Fruit fly (Drosophila melanogaster) whole organism, embryonic: Measurements from ENCODE around the gene CG13258.

Source experiments
- ATbp ChIP-seq: fragments of 200-800 bp; sonication (Bioruptor generic); optimal IDR thresholded peaks from 2 replicates; lab custom pipeline; 2017; ENCODE audit warnings: missing biosample characterization, mild to moderate bottlenecking, missing genetic modification characterization, missing genetic modification reagents
- Atf6 ChIP-seq: fragments of 200-800 bp; sonication (Bioruptor generic); IDR thresholded peaks from 2 replicates; pipeline ENCODE4 v1.3.6; 2022; ENCODE audit warnings: missing biosample characterization, missing genetic modification characterization
- BEAF-32 ChIP-seq: fragments of 200-800 bp; sonication (Bioruptor generic); optimal IDR thresholded peaks from 3 replicates; lab custom pipeline; 2017; ENCODE audit warnings: missing biosample characterization, missing genetic modification characterization, mild to moderate bottlenecking, moderate library complexity, missing genetic modification reagents
- Bdp1 ChIP-seq: fragments of 200-800 bp; sonication (Bioruptor generic); optimal IDR thresholded peaks from 3 replicates; lab custom pipeline; 2016; ENCODE audit warnings: missing biosample characterization, missing genetic modification characterization
- CG12659 ChIP-seq: fragments of 200-800 bp; sonication (Bioruptor generic); optimal IDR thresholded peaks from 3 replicates; lab custom pipeline; 2017; ENCODE audit warnings: mild to moderate bottlenecking, missing biosample characterization, missing genetic modification reagents, missing genetic modification characterization
- CG13287 ChIP-seq: fragments of 200-800 bp; sonication (Bioruptor generic); IDR thresholded peaks from 2 replicates; pipeline ENCODE4 v1.3.6; 2022; ENCODE audit warnings: missing biosample characterization, missing genetic modification characterization; ENCODE audit not compliant: partially characterized antibody
- CG15514 ChIP-seq: fragments of 200-800 bp; sonication (Bioruptor generic); optimal IDR thresholded peaks from 3 replicates; lab custom pipeline; 2017; ENCODE audit warnings: missing biosample characterization, missing genetic modification characterization, mild to moderate bottlenecking, moderate library complexity, missing genetic modification reagents
- CG17612 ChIP-seq: fragments of 200-800 bp; sonication (Bioruptor generic); IDR thresholded peaks from 2 replicates; pipeline ENCODE4 v1.3.6; 2022; ENCODE audit warnings: missing biosample characterization, missing genetic modification characterization
- CG4404 ChIP-seq: fragments of 200-800 bp; sonication (Bioruptor generic); IDR thresholded peaks from 2 replicates; pipeline ENCODE4 v1.3.6; 2022; ENCODE audit warnings: missing biosample characterization, missing genetic modification characterization
- CG6813 ChIP-seq: fragments of 200-800 bp; sonication (Bioruptor generic); optimal IDR thresholded peaks from 2 replicates; lab custom pipeline; 2017; ENCODE audit warnings: missing biosample characterization, missing genetic modification characterization, mild to moderate bottlenecking, moderate library complexity, missing genetic modification reagents
- CG7839 ChIP-seq: fragments of 200-800 bp; sonication (Bioruptor generic); optimal IDR thresholded peaks from 3 replicates; lab custom pipeline; 2018; ENCODE audit warnings: missing biosample characterization, mild to moderate bottlenecking, missing genetic modification characterization, moderate library complexity
- CG8359 ChIP-seq: fragments of 200-800 bp; sonication (Bioruptor generic); optimal IDR thresholded peaks from 2 replicates; lab custom pipeline; 2017; ENCODE audit warnings: missing biosample characterization, mild to moderate bottlenecking, missing genetic modification characterization, borderline replicate concordance
- CG8924 ChIP-seq: fragments of 200-800 bp; optimal IDR thresholded peaks from 3 replicates; lab custom pipeline; 2019; ENCODE audit warnings: missing biosample characterization, mild to moderate bottlenecking, missing genetic modification characterization, moderate library complexity
- CG9797 ChIP-seq: fragments of 200-800 bp; sonication (Bioruptor generic); optimal IDR thresholded peaks from 3 replicates; lab custom pipeline; 2018; ENCODE audit warnings: missing biosample characterization, mild to moderate bottlenecking, missing genetic modification characterization
- CG9876 ChIP-seq: fragments of 200-800 bp; sonication (Bioruptor generic); optimal IDR thresholded peaks from 2 replicates; lab custom pipeline; 2016; ENCODE audit warnings: missing biosample characterization, missing genetic modification characterization
- Dref ChIP-seq: fragments of 200-800 bp; sonication (Bioruptor generic); IDR thresholded peaks from 2 replicates; pipeline ENCODE4 v1.3.6; 2022; ENCODE audit warnings: missing biosample characterization, missing genetic modification characterization
- Hey ChIP-seq: fragments of 200-800 bp; sonication (Bioruptor generic); optimal IDR thresholded peaks from 3 replicates; lab custom pipeline; 2018; ENCODE audit warnings: missing biosample characterization, mild to moderate bottlenecking, missing genetic modification characterization
- HmgD ChIP-seq: fragments of 200-800 bp; sonication (Bioruptor generic); optimal IDR thresholded peaks from 3 replicates; lab custom pipeline; 2016; ENCODE audit warnings: missing biosample characterization, missing genetic modification characterization
- MTF-1 ChIP-seq: fragments of 200-800 bp; sonication (Bioruptor generic); optimal IDR thresholded peaks from 2 replicates; lab custom pipeline; 2018; ENCODE audit warnings: missing biosample characterization, mild to moderate bottlenecking, missing genetic modification characterization, borderline replicate concordance
- Med ChIP-seq: fragments of 200-800 bp; sonication (Bioruptor generic); peaks from one replicate; lab custom pipeline; 2016; ENCODE audit warnings: missing biosample characterization, missing genetic modification characterization, mild to moderate bottlenecking, inconsistent platforms, moderate library complexity
- Mrtf ChIP-seq: fragments of 200-800 bp; sonication (Bioruptor generic); IDR thresholded peaks from 3 replicates; pipeline ENCODE4 v1.3.6; 2022; ENCODE audit warnings: missing biosample characterization, missing genetic modification characterization
- NC2β ChIP-seq: fragments of 200-800 bp; sonication (Bioruptor generic); optimal IDR thresholded peaks from 2 replicates; lab custom pipeline; 2016; ENCODE audit warnings: missing biosample characterization, missing genetic modification characterization
- NFAT ChIP-seq: fragments of 200-800 bp; sonication (Bioruptor generic); IDR thresholded peaks from 2 replicates; pipeline ENCODE4 v1.3.6; 2022; ENCODE audit warnings: missing biosample characterization, missing genetic modification characterization
- Nf-YA ChIP-seq: fragments of 200-800 bp; sonication (Bioruptor generic); IDR thresholded peaks from 2 replicates; pipeline ENCODE4 v1.3.6; 2022; ENCODE audit warnings: missing biosample characterization, missing genetic modification characterization
- Pdp1 ChIP-seq, 2 experiments: fragments of 200-800 bp; sonication (Bioruptor generic); optimal IDR thresholded peaks; 3 replicates each; lab custom pipeline; 2016; ENCODE audit warnings: missing biosample characterization in 2 of 2, missing genetic modification characterization in 2 of 2, mild to moderate bottlenecking in 1 of 2, moderate library complexity in 1 of 2
- Ravus ChIP-seq: fragments of 200-800 bp; sonication (Bioruptor generic); IDR thresholded peaks from 2 replicates; pipeline ENCODE4 v1.3.6; 2022; ENCODE audit warnings: missing biosample characterization, missing genetic modification characterization
- Sox100B ChIP-seq: fragments of 200-800 bp; sonication (Bioruptor generic); optimal IDR thresholded peaks from 3 replicates; lab custom pipeline; 2018; ENCODE audit warnings: missing biosample characterization, mild to moderate bottlenecking, missing genetic modification characterization
- Xrp1 ChIP-seq: fragments of 200-800 bp; sonication (Bioruptor generic); IDR thresholded peaks from 2 replicates; pipeline ENCODE4 v1.3.6; 2022; ENCODE audit warnings: missing biosample characterization, missing genetic modification characterization
- caup ChIP-seq: fragments of 200-800 bp; sonication (Bioruptor generic); optimal IDR thresholded peaks from 3 replicates; lab custom pipeline; 2017; ENCODE audit warnings: missing biosample characterization, mild to moderate bottlenecking, missing genetic modification characterization, moderate library complexity; ENCODE audit not compliant: severe bottlenecking
- cg ChIP-seq: fragments of 200-800 bp; sonication (Bioruptor generic); optimal IDR thresholded peaks from 3 replicates; lab custom pipeline; 2019; ENCODE audit warnings: missing biosample characterization, mild to moderate bottlenecking, missing genetic modification characterization, moderate library complexity
- chif ChIP-seq, 2 experiments: fragments of 200-800 bp; sonication (Bioruptor generic); optimal IDR thresholded peaks; 3 replicates each; lab custom pipeline; 2016; ENCODE audit warnings: missing biosample characterization in 2 of 2, missing genetic modification characterization in 2 of 2
- ems ChIP-seq: fragments of 200-800 bp; sonication (Bioruptor generic); optimal IDR thresholded peaks from 3 replicates; lab custom pipeline; 2016; ENCODE audit warnings: missing biosample characterization, missing genetic modification characterization
- fu2 ChIP-seq: fragments of 200-800 bp; sonication (Bioruptor generic); optimal IDR thresholded peaks from 2 replicates; lab custom pipeline; 2016; ENCODE audit warnings: missing biosample characterization, missing genetic modification characterization
- gro ChIP-seq: fragments of 200-800 bp; sonication (Bioruptor generic); optimal IDR thresholded peaks from 2 replicates; lab custom pipeline; 2016; ENCODE audit warnings: missing biosample characterization, missing genetic modification characterization
- insv ChIP-seq, 2 experiments: fragments of 200-800 bp; sonication (Bioruptor generic); optimal IDR thresholded peaks; 3 replicates each; lab custom pipeline; 2016 to 2018; ENCODE audit warnings: missing biosample characterization in 2 of 2, missing genetic modification characterization in 2 of 2
- jigr1 ChIP-seq: fragments of 200-800 bp; sonication (Bioruptor generic); IDR thresholded peaks from 3 replicates; pipeline ENCODE4 v1.3.6; 2022; ENCODE audit warnings: missing biosample characterization, missing genetic modification characterization
- org-1 ChIP-seq: fragments of 200-800 bp; sonication (Bioruptor generic); optimal IDR thresholded peaks from 2 replicates; lab custom pipeline; 2017; ENCODE audit warnings: missing biosample characterization, missing genetic modification characterization
- pan ChIP-seq, 4 experiments: fragments of >200 bp in 3 of 4; fragments of 200-800 bp in 1 of 4; sonication (Bioruptor generic) in 1 of 4; optimal IDR thresholded peaks in 3 of 4; IDR thresholded peaks in 1 of 4; 2 replicates each; pipeline versions ENCODE4 v1.3.6 to Lab custom; 2017 to 2022; ENCODE audit warnings: missing biosample characterization in 2 of 4, missing genetic modification characterization in 2 of 4, mixed read lengths in 1 of 4
- pfk ChIP-seq: fragments of 200-800 bp; sonication (Bioruptor generic); optimal IDR thresholded peaks from 2 replicates; lab custom pipeline; 2018; ENCODE audit warnings: missing biosample characterization, mild to moderate bottlenecking, missing genetic modification characterization, moderate library complexity
- pho ChIP-seq: fragments of 200-800 bp; sonication (Bioruptor generic); optimal IDR thresholded peaks from 2 replicates; lab custom pipeline; 2016; ENCODE audit warnings: missing biosample characterization, missing genetic modification characterization
- psq ChIP-seq: fragments of 200-800 bp; sonication (Bioruptor generic); optimal IDR thresholded peaks from 2 replicates; lab custom pipeline; 2017; ENCODE audit warnings: missing biosample characterization, missing genetic modification characterization
- run ChIP-seq: fragments of 200-800 bp; sonication (Bioruptor generic); optimal IDR thresholded peaks from 3 replicates; lab custom pipeline; 2018; ENCODE audit warnings: missing biosample characterization, mild to moderate bottlenecking, missing genetic modification characterization
- scrt ChIP-seq: fragments of 200-800 bp; sonication (Bioruptor generic); optimal IDR thresholded peaks from 2 replicates; lab custom pipeline; 2018; ENCODE audit warnings: missing biosample characterization, mild to moderate bottlenecking, missing genetic modification characterization, moderate library complexity
- sqz ChIP-seq: fragments of 200-800 bp; sonication (Bioruptor generic); optimal IDR thresholded peaks from 3 replicates; lab custom pipeline; 2018; ENCODE audit warnings: missing biosample characterization, mild to moderate bottlenecking, missing genetic modification characterization
- tll ChIP-seq, 2 experiments: fragments of 200-800 bp in 1 of 2; fragments of >200 bp in 1 of 2; sonication (Bioruptor generic) in 1 of 2; optimal IDR thresholded peaks; 2 replicates each; lab custom pipeline; 2017 to 2019; ENCODE audit warnings: missing biosample characterization in 2 of 2, missing genetic modification characterization in 2 of 2, mild to moderate bottlenecking in 1 of 2, moderate library complexity in 1 of 2
- toy ChIP-seq: fragments of 200-800 bp; sonication (Bioruptor generic); IDR thresholded peaks from 2 replicates; pipeline ENCODE4 v1.3.6; 2022; ENCODE audit warnings: missing biosample characterization, missing genetic modification characterization
- yki ChIP-seq: fragments of >200 bp; optimal IDR thresholded peaks from 3 replicates; lab custom pipeline; 2018
- zen ChIP-seq: fragments of 200-800 bp; sonication (Bioruptor generic); optimal IDR thresholded peaks from 3 replicates; lab custom pipeline; 2018; ENCODE audit warnings: missing biosample characterization, mild to moderate bottlenecking, missing genetic modification characterization, moderate library complexity
- zfh1 ChIP-seq: fragments of 200-800 bp; sonication (Bioruptor generic); IDR thresholded peaks from 3 replicates; pipeline ENCODE4 v1.3.6; 2022; ENCODE audit warnings: missing biosample characterization, missing genetic modification characterization

Gene CG13258

DNA sequence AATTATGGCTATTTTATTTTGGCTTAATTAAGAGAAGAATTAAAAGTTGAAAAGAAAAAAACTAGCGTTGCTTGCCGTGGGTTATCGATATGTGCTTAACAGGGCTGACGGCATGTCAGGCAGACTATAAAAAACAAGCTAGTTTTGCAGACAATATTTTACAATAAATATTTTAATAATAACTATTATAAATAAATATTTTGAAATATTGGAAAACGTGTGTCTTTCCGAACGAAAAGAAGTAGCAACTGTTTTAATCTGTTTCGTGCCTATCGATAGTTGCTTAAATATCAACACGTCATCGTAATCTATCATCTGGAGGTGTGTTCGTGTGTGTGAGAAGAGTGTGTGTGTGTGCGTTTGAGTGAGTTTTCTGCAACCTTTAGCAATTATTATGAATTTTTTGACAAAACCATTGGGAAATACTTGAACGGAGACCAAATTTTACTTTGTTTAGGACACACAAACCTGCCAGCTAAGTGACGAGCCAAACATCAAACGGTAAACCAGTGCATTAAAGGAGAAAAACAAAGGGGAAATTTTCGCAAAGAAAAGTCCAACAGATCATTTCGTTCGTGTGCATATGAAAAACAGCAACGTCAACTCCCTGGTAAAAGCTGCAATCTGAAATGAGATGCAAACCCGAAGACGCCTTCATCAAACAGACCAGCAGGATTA is 14.3 kb upstream of the CG13258 start, which contains the start of the genes CG5861 and Syx5 (continued):
- peak; percentile 51 for TF ChIP-seq caup (GFP tag; lab: Kevin White, UChicago)
- TF ChIP-seq CG13287, result peak; percentile 96
- TF ChIP-seq Dref, result peak; percentile 75
- TF ChIP-seq run (tag; lab: Kevin White, UChicago), result no peak
- peak; percentile 47 for TF ChIP-seq CG9797 (GFP tag; lab: Kevin White, UChicago)
- TF ChIP-seq CG8924 (tag; lab: Kevin White, UChicago), result peak; percentile 79
- TF ChIP-seq Pdp1 (GFP tag; optimal IDR thresholded peaks at IDR 0.05; lab: Kevin White, UChicago), result peak in 1 of 2 experiments; percentile 42
- TF ChIP-seq insv (GFP tag; optimal IDR thresholded peaks at IDR 0.05; lab: Kevin White, UChicago), result peak in 1 of 2 experiments; percentile 43
- peak; percentile 55 for TF ChIP-seq NFAT
- TF ChIP-seq sqz (GFP tag; lab: Kevin White, UChicago), result peak; percentile 88
- TF ChIP-seq CG6813 (GFP tag; lab: Kevin White, UChicago), result no peak
- no peak for TF ChIP-seq CG9876 (GFP tag; lab: Kevin White, UChicago)
- no peak for TF ChIP-seq jigr1 (GFP tag; lab: Robert Waterston, UW)
- TF ChIP-seq yki (lab: Kevin White, UChicago), result no peak
- TF ChIP-seq psq (GFP tag; lab: Kevin White, UChicago), result no peak
- no peak for TF ChIP-seq tll (GFP tag; optimal IDR thresholded peaks at IDR 0.05; lab: Kevin White, UChicago)
- TF ChIP-seq CG4404 (GFP tag; lab: Robert Waterston, UW), result 0 out of 2 replicates have a peak, but pooled peaks have one; percentile 25
- TF ChIP-seq Xrp1 (GFP tag; lab: Robert Waterston, UW), result peak; percentile 66
- no peak for TF ChIP-seq Mrtf (GFP tag; lab: Robert Waterston, UW)
- no peak for TF ChIP-seq Ravus (GFP tag; lab: Robert Waterston, UW)
- peak; percentile 73 for TF ChIP-seq zen (tag; lab: Kevin White, UChicago)
- TF ChIP-seq ems, result no peak
- peak; percentile 53 for TF ChIP-seq Sox100B (GFP tag; lab: Kevin White, UChicago)
- TF ChIP-seq scrt (GFP tag; lab: Kevin White, UChicago), result peak; percentile 62
- peak; percentile 48 for TF ChIP-seq Med (GFP tag; lab: Kevin White, UChicago)
- TF ChIP-seq gro (GFP tag; lab: Kevin White, UChicago), result no peak
- TF ChIP-seq pan (optimal IDR thresholded peaks at IDR 0.05; lab: Kevin White, UChicago), result no peak
- peak in 1 of 2 experiments; percentile 50 for TF ChIP-seq pan (GFP tag; optimal IDR thresholded peaks at IDR 0.05 in 1 of 2, IDR thresholded peaks at IDR 0.05 in 1 of 2)
- no peak for TF ChIP-seq CG7839 (tag; lab: Kevin White, UChicago)
- TF ChIP-seq cg (GFP tag; lab: Kevin White, UChicago), result peak; percentile 93
- TF ChIP-seq Nf-YA (GFP tag; lab: Robert Waterston, UW), result no peak
- no peak for TF ChIP-seq pho (GFP tag; lab: Kevin White, UChicago)
- peak; percentile 67; the same call in 1 of the 3 replicates for TF ChIP-seq zfh1 (GFP tag; lab: Robert Waterston, UW)
- TF ChIP-seq Atf6 (GFP tag; lab: Robert Waterston, UW), result peak; percentile 54
- TF ChIP-seq chif (GFP tag; optimal IDR thresholded peaks at IDR 0.05; lab: Kevin White, UChicago), result no peak
- TF ChIP-seq BEAF-32 (GFP tag; lab: Kevin White, UChicago), result peak; percentile 86
- TF ChIP-seq ATbp (GFP tag; lab: Kevin White, UChicago), result no peak
- TF ChIP-seq CG12659 (GFP tag; lab: Kevin White, UChicago), result peak; percentile 81
- TF ChIP-seq fu2 (GFP tag; lab: Kevin White, UChicago), result no peak
- TF ChIP-seq CG17612 (GFP tag; lab: Robert Waterston, UW), result no peak
- TF ChIP-seq NC2β, result no peak
- TF ChIP-seq pfk, result no peak
- TF ChIP-seq CG8359 (GFP tag; lab: Kevin White, UChicago), result no peak
- TF ChIP-seq org-1 (GFP tag; lab: Kevin White, UChicago), result no peak
- TF ChIP-seq CG15514 (GFP tag; lab: Kevin White, UChicago), result peak; percentile 52
- TF ChIP-seq HmgD, result no peak
- TF ChIP-seq MTF-1 (GFP tag; lab: Kevin White, UChicago), result no peak
- no peak for TF ChIP-seq toy
- no peak for TF ChIP-seq Bdp1 (GFP tag; lab: Kevin White, UChicago)
- TF ChIP-seq Hey (tag; lab: Kevin White, UChicago), result no peak
